Worm (Caenorhabditis elegans): Measurements from ENCODE around the gene lev-8.

- TF ChIP-seq unc-62 (GFP tag; optimal IDR thresholded peaks at IDR 0.05) (no peak), lin-15B (tag; optimal IDR thresholded peaks at IDR 0.05) (no peak), zag-1 (tag; optimal IDR thresholded peaks at IDR 0.05) (no peak), pha-4 (tag; optimal IDR thresholded peaks at IDR 0.05) (no peak), ztf-11 (tag; optimal IDR thresholded peaks at IDR 0.05) (no peak), nhr-11 (tag; optimal IDR thresholded peaks at IDR 0.05) (no peak), nhr-28 (tag; optimal IDR thresholded peaks at IDR 0.05) (no peak), nhr-77 (tag; optimal IDR thresholded peaks at IDR 0.05) (no peak)
These were observed 27.1 kb upstream of the lev-8 start, which contains the start of gene C35C5.8 for ce11 chrX:11533543-11534003.

All from whole organism, L3 larva.